Worm (Caenorhabditis elegans): ENCODE results near the gene C49F8.15.

C49F8.15 gene

DNA sequence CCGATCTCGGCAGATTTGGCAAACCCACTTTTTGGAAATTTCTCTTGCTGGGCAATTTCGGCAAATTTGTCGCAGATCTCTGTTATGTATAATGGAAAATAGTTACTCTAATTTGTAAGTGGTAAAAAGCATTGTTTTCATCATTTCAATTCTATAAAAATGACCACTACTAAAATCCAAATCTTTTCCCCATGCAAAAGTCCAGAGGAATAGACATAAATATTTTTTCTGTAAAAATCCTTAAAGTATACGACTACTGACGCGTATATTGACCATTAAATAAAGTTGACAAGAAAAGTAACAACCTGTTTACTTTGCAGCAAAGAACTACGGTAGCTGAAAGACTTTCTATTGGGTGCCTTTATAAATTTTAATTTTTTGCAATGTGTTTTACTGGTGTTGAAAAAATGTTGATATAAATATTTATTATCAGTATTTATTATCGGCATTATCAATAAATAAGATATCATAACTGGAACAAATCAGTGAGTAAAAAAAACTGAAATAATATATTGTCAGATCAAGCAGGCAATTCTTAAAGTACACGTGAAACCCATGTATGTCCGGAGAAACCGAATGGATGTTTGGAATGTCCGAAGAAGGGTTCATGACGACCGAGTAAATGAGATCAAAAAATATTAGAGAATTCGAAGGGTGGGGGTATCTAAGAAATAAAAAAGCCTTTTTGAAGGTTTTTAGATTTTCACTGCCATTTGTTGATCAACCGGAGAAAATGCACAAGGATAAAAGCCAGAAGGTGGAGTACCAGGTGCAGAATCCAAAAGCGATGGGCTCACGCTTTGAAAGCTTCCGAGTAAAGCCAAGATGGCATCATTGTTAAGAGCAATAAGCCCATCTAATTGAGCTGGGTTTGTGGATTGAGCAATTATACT lies 12.9 kb downstream of the C49F8.15 start (continued):
- TF ChIP-seq madf-6 (GFP tag; IDR thresholded peaks at IDR 0.05) (peak; percentile 36; the same call in 1 of the 2 replicates), zim-3 (tag; optimal IDR thresholded peaks at IDR 0.05) (peak; percentile 83), nhr-120 (GFP tag; IDR thresholded peaks at IDR 0.05) (no peak), cebp-2 (GFP tag; IDR thresholded peaks at IDR 0.05) (0 out of 2 replicates have a peak, but pooled peaks have one; percentile 4), cebp-1 (GFP tag; IDR thresholded peaks at IDR 0.05) (no peak), cebp-1 (tag; optimal IDR thresholded peaks at IDR 0.05) (peak; percentile 67), egl-18 (GFP tag; IDR thresholded peaks at IDR 0.05) (no peak), athp-1 (tag; optimal IDR thresholded peaks at IDR 0.05) (peak; percentile 7), nfya-2 (GFP tag; IDR thresholded peaks at IDR 0.05) (no peak), gei-17 (GFP tag; optimal IDR thresholded peaks at IDR 0.05) (peak; percentile 67), F37B4.10 (GFP tag; IDR thresholded peaks at IDR 0.05) (no peak), C06A6.2 (GFP tag; conservative IDR thresholded peaks at IDR 0.05) (0 out of 2 replicates have a peak, but pooled peaks have one; percentile 11), aptf-3 (GFP tag; IDR thresholded peaks at IDR 0.05) (no peak), atf-7 (tag; optimal IDR thresholded peaks at IDR 0.05) (peak; percentile 39), attf-5 (GFP tag; optimal IDR thresholded peaks at IDR 0.05) (peak; percentile 43), F39B2.1 (GFP tag; IDR thresholded peaks at IDR 0.05) (no peak), Y53G8AR.9 (GFP tag; conservative IDR thresholded peaks at IDR 0.05) (peak; percentile 80), ztf-25 (GFP tag; IDR thresholded peaks at IDR 0.05) (no peak), mes-4 (tag; optimal IDR thresholded peaks at IDR 0.05) (no peak), lin-40 (tag; optimal IDR thresholded peaks at IDR 0.05) (peak; percentile 65)

DNA sequence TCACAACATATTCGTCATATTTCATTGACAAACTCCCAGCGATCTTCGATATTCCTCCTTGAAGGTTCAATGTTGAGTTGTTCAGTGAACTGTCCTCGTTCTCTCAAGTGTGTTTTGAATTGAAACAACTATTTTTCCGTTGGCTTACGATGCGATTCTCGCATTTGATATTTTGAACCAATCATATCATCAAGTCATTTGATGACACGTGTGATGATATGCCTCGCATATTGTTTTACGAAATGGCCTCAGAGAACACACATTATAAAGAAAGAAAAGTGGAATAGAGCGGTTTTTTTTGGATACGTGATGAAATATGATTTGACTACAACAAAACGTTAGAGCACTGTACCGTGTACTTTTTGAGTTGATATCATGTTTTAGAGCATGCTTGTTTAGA lies 14.0 kb downstream of the C49F8.15 start:
- TF ChIP-seq snpc-4 (GFP tag; optimal IDR thresholded peaks at IDR 0.05) (no peak), snpc-4 (tag; optimal IDR thresholded peaks at IDR 0.05) (peak in 2 of 4 experiments; percentile 16 to 19), nfya-2 (GFP tag; IDR thresholded peaks at IDR 0.05) (no peak), lin-40 (tag; optimal IDR thresholded peaks at IDR 0.05) (peak; percentile 63), let-607 (tag; optimal IDR thresholded peaks at IDR 0.05) (peak in 1 of 2 experiments; percentile 81), unc-62 (GFP tag; optimal IDR thresholded peaks at IDR 0.05) (peak; percentile 23), B0336.3 (GFP tag; IDR thresholded peaks at IDR 0.05) (no peak), snpc-3.4 (tag; optimal IDR thresholded peaks at IDR 0.05) (no peak), cebp-1 (GFP tag; IDR thresholded peaks at IDR 0.05) (peak; percentile 65; the same call in 1 of the 2 replicates), cebp-1 (tag; optimal IDR thresholded peaks at IDR 0.05) (peak; percentile 85), ztf-25 (GFP tag; IDR thresholded peaks at IDR 0.05) (no peak), sptf-2 (GFP tag; optimal IDR thresholded peaks at IDR 0.05) (no peak), let-526 (GFP tag; IDR thresholded peaks at IDR 0.05) (no peak), pbrm-1 (GFP tag; IDR thresholded peaks at IDR 0.05) (no peak), somi-1 (GFP tag; optimal IDR thresholded peaks at IDR 0.05) (peak; percentile 43), ztf-18 (tag; optimal IDR thresholded peaks at IDR 0.05) (no peak), F23B12.7 (tag; optimal IDR thresholded peaks at IDR 0.05; ENCODE audit: insufficient read depth) (peak; percentile 24), lin-35 (GFP tag; optimal IDR thresholded peaks at IDR 0.05) (peak in 1 of 3 experiments; percentile 4), ztf-26 (tag; optimal IDR thresholded peaks at IDR 0.05) (peak; percentile 78), tbp1 (GFP tag; optimal IDR thresholded peaks at IDR 0.05) (peak; percentile 4), ceh-79 (tag; optimal IDR thresholded peaks at IDR 0.05) (no peak), C06A6.2 (GFP tag; conservative IDR thresholded peaks at IDR 0.05) (peak; percentile 63; the same call in 1 of the 2 replicates), zfh-2 (GFP tag; conservative IDR thresholded peaks at IDR 0.05) (no peak), ccch-3 (GFP tag; optimal IDR thresholded peaks at IDR 0.05) (no peak), ZK185.1 (tag; optimal IDR thresholded peaks at IDR 0.05; ENCODE audit: poor library complexity, severe bottlenecking) (peak; percentile 71), nhr-80 (tag; optimal IDR thresholded peaks at IDR 0.05) (peak; percentile 41), madf-8 (GFP tag; conservative IDR thresholded peaks at IDR 0.05) (no peak)

Data from whole organism, young adult.